Worm (Caenorhabditis elegans) whole organism, L3 larva: ENCODE data around the gene F19B10.3.

Experiments
- ceh-82 ChIP-seq: fragments of 150-350 bp; optimal IDR thresholded peaks from 2 replicates; lab custom pipeline; 2014; ENCODE audit warnings: missing biosample characterization, missing genetic modification characterization
- elt-2 ChIP-seq: sonication (generic microtip); optimal IDR thresholded peaks from 2 replicates; lab custom pipeline; 2016; ENCODE audit warnings: missing genetic modification reagents, mild to moderate bottlenecking, missing genetic modification characterization, missing compliant biosample characterization
- tbx-2 ChIP-seq: sonication (generic microtip); optimal IDR thresholded peaks from 2 replicates; lab custom pipeline; 2016; ENCODE audit warnings: mild to moderate bottlenecking, missing genetic modification characterization, missing compliant biosample characterization
- unc-39 ChIP-seq: sonication (generic microtip); optimal IDR thresholded peaks from 4 replicates; lab custom pipeline; 2017; ENCODE audit warnings: missing biosample characterization, missing genetic modification characterization

- no peak for TF ChIP-seq tbx-2 (tag; lab: Kevin White, UChicago)
- TF ChIP-seq elt-2 (tag; lab: Kevin White, UChicago) = no peak
- no peak for TF ChIP-seq ceh-82 (tag; lab: Kevin White, UChicago)
- no peak for TF ChIP-seq unc-39
Measured at ce11 chrII:3701305-3701704, 36.7 kb downstream of the F19B10.3 start, which contains the start of gene srx-105.
